Fruit fly (Drosophila melanogaster) whole organism, embryonic: ENCODE measurements around the gene Nup153.

Experiments
- ATbp ChIP-seq: fragments of 200-800 bp; sonication (Bioruptor generic); optimal IDR thresholded peaks from 2 replicates; lab custom pipeline; 2017; ENCODE audit warnings: missing biosample characterization, mild to moderate bottlenecking, missing genetic modification characterization, missing genetic modification reagents
- Atf3 ChIP-seq: fragments of 200-800 bp; sonication (Bioruptor generic); optimal IDR thresholded peaks from 3 replicates; lab custom pipeline; 2016; ENCODE audit warnings: missing biosample characterization, missing genetic modification characterization
- Awh ChIP-seq: fragments of 200-800 bp; sonication (Bioruptor generic); IDR thresholded peaks from 2 replicates; pipeline ENCODE4, ENCODE4 v1.3.6; 2022; ENCODE audit warnings: missing biosample characterization, missing genetic modification characterization
- BtbVII ChIP-seq: fragments of 200-800 bp; sonication (Bioruptor generic); optimal IDR thresholded peaks from 3 replicates; lab custom pipeline; 2017; ENCODE audit warnings: missing biosample characterization, mild to moderate bottlenecking, missing genetic modification characterization
- CG10654 ChIP-seq: fragments of 200-800 bp; sonication (Bioruptor generic); optimal IDR thresholded peaks from 2 replicates; lab custom pipeline; 2016; ENCODE audit warnings: missing biosample characterization, missing genetic modification characterization
- CG13424 ChIP-seq: fragments of 200-800 bp; sonication (Bioruptor generic); optimal IDR thresholded peaks from 2 replicates; lab custom pipeline; 2019; ENCODE audit warnings: missing biosample characterization, mild to moderate bottlenecking, missing genetic modification characterization, moderate library complexity
- CG15011 ChIP-seq: fragments of 200-800 bp; sonication (Bioruptor generic); optimal IDR thresholded peaks from 3 replicates; lab custom pipeline; 2018; ENCODE audit warnings: missing biosample characterization, mild to moderate bottlenecking, missing genetic modification characterization
- CG15073 ChIP-seq: fragments of 200-800 bp; sonication (Bioruptor generic); optimal IDR thresholded peaks from 2 replicates; lab custom pipeline; 2016; ENCODE audit warnings: missing biosample characterization, missing genetic modification characterization
- CG1792 ChIP-seq: fragments of 200-800 bp; sonication (Bioruptor generic); optimal IDR thresholded peaks from 2 replicates; lab custom pipeline; 2016; ENCODE audit warnings: missing biosample characterization, missing genetic modification characterization
- CG31441 ChIP-seq: fragments of 200-800 bp; sonication (Bioruptor generic); IDR thresholded peaks from 2 replicates; pipeline ENCODE4 v1.3.6; 2022; ENCODE audit warnings: missing biosample characterization, missing genetic modification characterization
- CG3281 ChIP-seq: fragments of 200-800 bp; sonication (Bioruptor generic); optimal IDR thresholded peaks from 3 replicates; lab custom pipeline; 2017; ENCODE audit warnings: missing biosample characterization, mild to moderate bottlenecking, missing genetic modification characterization
- CG4328 ChIP-seq: fragments of 200-800 bp; sonication (Bioruptor generic); optimal IDR thresholded peaks from 3 replicates; lab custom pipeline; 2017; ENCODE audit warnings: missing biosample characterization, missing genetic modification reagents, missing genetic modification characterization
- CG43689 ChIP-seq: fragments of 200-800 bp; sonication (Bioruptor generic); IDR thresholded peaks from 2 replicates; pipeline ENCODE4 v1.3.6; 2022; ENCODE audit warnings: missing biosample characterization, missing genetic modification characterization
- CG6654 ChIP-seq: fragments of 200-800 bp; sonication (Bioruptor generic); optimal IDR thresholded peaks from 2 replicates; lab custom pipeline; 2017; ENCODE audit warnings: missing biosample characterization, mild to moderate bottlenecking, missing genetic modification characterization
- CG7839 ChIP-seq: fragments of 200-800 bp; sonication (Bioruptor generic); optimal IDR thresholded peaks from 3 replicates; lab custom pipeline; 2018; ENCODE audit warnings: missing biosample characterization, mild to moderate bottlenecking, missing genetic modification characterization, moderate library complexity
- CG7928 ChIP-seq: fragments of 200-800 bp; sonication (Bioruptor generic); optimal IDR thresholded peaks from 2 replicates; lab custom pipeline; 2017; ENCODE audit warnings: missing biosample characterization, mild to moderate bottlenecking, missing genetic modification characterization
- CG9727 ChIP-seq: fragments of 200-800 bp; sonication (Bioruptor generic); optimal IDR thresholded peaks from 3 replicates; lab custom pipeline; 2017; ENCODE audit warnings: missing biosample characterization, mild to moderate bottlenecking, missing genetic modification characterization
- D ChIP-seq, 2 experiments: fragments of 200-800 bp in 1 of 2; fragments of >200 bp in 1 of 2; sonication (Bioruptor generic) in 1 of 2; optimal IDR thresholded peaks; 2 replicates in 1 of 2; 3 replicates in 1 of 2; lab custom pipeline; 2017; ENCODE audit warnings: mild to moderate bottlenecking in 1 of 2, missing biosample characterization in 1 of 2, missing genetic modification characterization in 1 of 2, missing genetic modification reagents in 1 of 2
- Doc2 ChIP-seq: fragments of 200-800 bp; sonication (Bioruptor generic); IDR thresholded peaks from 2 replicates; pipeline ENCODE4 v1.3.6; 2022; ENCODE audit warnings: missing biosample characterization, missing genetic modification characterization
- ERR ChIP-seq: fragments of 200-800 bp; sonication (Bioruptor generic); optimal IDR thresholded peaks from 2 replicates; lab custom pipeline; 2016; ENCODE audit warnings: missing biosample characterization, missing genetic modification characterization
- Ets65A ChIP-seq: fragments of 200-800 bp; sonication (Bioruptor generic); peaks from one replicate; lab custom pipeline; 2016; ENCODE audit warnings: missing biosample characterization, missing genetic modification characterization
- Fer3 ChIP-seq: fragments of 200-800 bp; sonication (Bioruptor generic); optimal IDR thresholded peaks from 2 replicates; lab custom pipeline; 2018; ENCODE audit warnings: missing biosample characterization, mild to moderate bottlenecking, missing genetic modification characterization, moderate library complexity
- HLH3B ChIP-seq: fragments of 200-800 bp; sonication (Bioruptor generic); IDR thresholded peaks from 2 replicates; pipeline ENCODE4 v1.3.6; 2022; ENCODE audit warnings: missing biosample characterization, missing genetic modification characterization
- Hand ChIP-seq: fragments of 200-800 bp; sonication (Bioruptor generic); optimal IDR thresholded peaks from 2 replicates; lab custom pipeline; 2017; ENCODE audit warnings: mild to moderate bottlenecking, missing biosample characterization, missing genetic modification reagents, missing genetic modification characterization
- Mrtf ChIP-seq: fragments of 200-800 bp; sonication (Bioruptor generic); IDR thresholded peaks from 3 replicates; pipeline ENCODE4 v1.3.6; 2022; ENCODE audit warnings: missing biosample characterization, missing genetic modification characterization
- NfI ChIP-seq: fragments of 200-800 bp; sonication (Bioruptor generic); optimal IDR thresholded peaks from 3 replicates; lab custom pipeline; 2018; ENCODE audit warnings: missing biosample characterization, mild to moderate bottlenecking, missing genetic modification characterization, moderate library complexity
- PHDP ChIP-seq: fragments of 200-800 bp; sonication (Bioruptor generic); optimal IDR thresholded peaks from 3 replicates; lab custom pipeline; 2018; ENCODE audit warnings: missing biosample characterization, mild to moderate bottlenecking, missing genetic modification characterization, moderate library complexity
- Xrp1 ChIP-seq: fragments of 200-800 bp; sonication (Bioruptor generic); IDR thresholded peaks from 2 replicates; pipeline ENCODE4 v1.3.6; 2022; ENCODE audit warnings: missing biosample characterization, missing genetic modification characterization
- ab ChIP-seq: fragments of 200-800 bp; sonication (Bioruptor generic); optimal IDR thresholded peaks from 2 replicates; lab custom pipeline; 2016; ENCODE audit warnings: missing biosample characterization, missing genetic modification characterization
- az2 ChIP-seq: fragments of 200-800 bp; sonication (Bioruptor generic); optimal IDR thresholded peaks from 3 replicates; lab custom pipeline; 2016; ENCODE audit warnings: missing biosample characterization, missing genetic modification characterization
- bsh ChIP-seq, 2 experiments: fragments of 200-800 bp; sonication (Bioruptor generic); optimal IDR thresholded peaks; 2 replicates each; lab custom pipeline; 2017 to 2018; ENCODE audit warnings: mild to moderate bottlenecking in 2 of 2, missing biosample characterization in 2 of 2, missing genetic modification characterization in 2 of 2, moderate library complexity in 1 of 2
- dpn ChIP-seq, 2 experiments: fragments of 200-800 bp; sonication (Bioruptor generic); optimal IDR thresholded peaks; 3 replicates each; lab custom pipeline; 2016; ENCODE audit warnings: missing biosample characterization in 2 of 2, missing genetic modification characterization in 2 of 2
- fd3F ChIP-seq: fragments of 200-800 bp; sonication (Bioruptor generic); optimal IDR thresholded peaks from 2 replicates; lab custom pipeline; 2018; ENCODE audit warnings: missing biosample characterization, mild to moderate bottlenecking, missing genetic modification characterization, moderate library complexity
- fd96Cb ChIP-seq: fragments of 200-800 bp; sonication (Bioruptor generic); optimal IDR thresholded peaks from 2 replicates; lab custom pipeline; 2018; ENCODE audit warnings: missing biosample characterization, mild to moderate bottlenecking, missing genetic modification characterization, moderate library complexity
- gce ChIP-seq: fragments of 200-800 bp; sonication (Bioruptor generic); IDR thresholded peaks from 3 replicates; pipeline ENCODE4 v1.3.6; 2022; ENCODE audit warnings: missing biosample characterization, missing genetic modification characterization
- gcm ChIP-seq: fragments of 200-800 bp; sonication (Bioruptor generic); optimal IDR thresholded peaks from 2 replicates; lab custom pipeline; 2019; ENCODE audit warnings: missing biosample characterization, mild to moderate bottlenecking, missing genetic modification characterization, moderate library complexity
- grau ChIP-seq: fragments of 200-800 bp; optimal IDR thresholded peaks from 3 replicates; lab custom pipeline; 2019; ENCODE audit warnings: missing biosample characterization, mild to moderate bottlenecking, missing genetic modification characterization, moderate library complexity
- gsb ChIP-seq: fragments of 200-800 bp; sonication (Bioruptor generic); IDR thresholded peaks from 2 replicates; pipeline ENCODE4 v1.3.6; 2022; ENCODE audit warnings: missing biosample characterization, missing genetic modification characterization
- hb ChIP-seq: fragments of 200-800 bp; sonication (Bioruptor generic); IDR thresholded peaks from 3 replicates; pipeline ENCODE4 v1.3.6; 2022; ENCODE audit warnings: missing biosample characterization, missing genetic modification characterization; ENCODE audit not compliant: partially characterized antibody
- ind ChIP-seq: fragments of 200-800 bp; sonication (Bioruptor generic); optimal IDR thresholded peaks from 3 replicates; lab custom pipeline; 2016; ENCODE audit warnings: missing biosample characterization, missing genetic modification characterization
- jing ChIP-seq: fragments of 200-800 bp; sonication (Bioruptor generic); optimal IDR thresholded peaks from 2 replicates; lab custom pipeline; 2018; ENCODE audit warnings: missing biosample characterization, mild to moderate bottlenecking, missing genetic modification characterization
- kah ChIP-seq: fragments of 200-800 bp; sonication (Bioruptor generic); optimal IDR thresholded peaks from 2 replicates; lab custom pipeline; 2018; ENCODE audit warnings: missing biosample characterization, mild to moderate bottlenecking, missing genetic modification characterization
- mld ChIP-seq: fragments of 200-800 bp; sonication (Bioruptor generic); IDR thresholded peaks from 3 replicates; pipeline ENCODE4 v1.3.6; 2022; ENCODE audit warnings: missing biosample characterization, missing genetic modification characterization; ENCODE audit not compliant: partially characterized antibody
- p53 ChIP-seq: fragments of 200-800 bp; sonication (Bioruptor generic); optimal IDR thresholded peaks from 2 replicates; lab custom pipeline; 2016; ENCODE audit warnings: missing biosample characterization, missing genetic modification characterization
- pnt ChIP-seq: fragments of 200-800 bp; sonication (Bioruptor generic); optimal IDR thresholded peaks from 3 replicates; lab custom pipeline; 2016; ENCODE audit warnings: missing biosample characterization, missing genetic modification characterization
- row ChIP-seq: fragments of 200-800 bp; sonication (Bioruptor generic); IDR thresholded peaks from 3 replicates; pipeline ENCODE4 v1.3.6; 2022; ENCODE audit warnings: missing biosample characterization, missing genetic modification characterization
- sd ChIP-seq: fragments of 200-800 bp; sonication (Bioruptor generic); optimal IDR thresholded peaks from 3 replicates; lab custom pipeline; 2018; ENCODE audit warnings: missing biosample characterization, mild to moderate bottlenecking, missing genetic modification characterization, moderate library complexity
- ssp ChIP-seq: fragments of 200-800 bp; sonication (Bioruptor generic); IDR thresholded peaks from 2 replicates; pipeline ENCODE4 v1.3.6; 2022; ENCODE audit warnings: missing biosample characterization, missing genetic modification characterization
- tap ChIP-seq: fragments of 200-800 bp; optimal IDR thresholded peaks from 3 replicates; lab custom pipeline; 2019; ENCODE audit warnings: missing biosample characterization, mild to moderate bottlenecking, missing genetic modification characterization, moderate library complexity
- wek ChIP-seq: fragments of 200-800 bp; sonication (Bioruptor generic); optimal IDR thresholded peaks from 3 replicates; lab custom pipeline; 2018; ENCODE audit warnings: missing biosample characterization, mild to moderate bottlenecking, missing genetic modification characterization, moderate library complexity
- zfh2 ChIP-seq: fragments of 200-800 bp; sonication (Bioruptor generic); optimal IDR thresholded peaks from 2 replicates; lab custom pipeline; 2016; ENCODE audit warnings: missing biosample characterization, missing genetic modification characterization

Nup153 gene

dm6 chrX:16579978-16580377 is 19.1 kb upstream of the Nup153 start (continued):
- TF ChIP-seq gcm (GFP tag; lab: Kevin White, UChicago) (peak; percentile 9), CG15011 (GFP tag; lab: Kevin White, UChicago) (peak; percentile 25), zfh2 (GFP tag; lab: Kevin White, UChicago) (no peak), pnt (no peak), dpn (GFP tag; optimal IDR thresholded peaks at IDR 0.05; lab: Kevin White, UChicago) (peak in 1 of 2 experiments; percentile 11), CG4328 (GFP tag; lab: Kevin White, UChicago) (no peak), CG7839 (tag; lab: Kevin White, UChicago) (peak; percentile 70), ind (GFP tag; lab: Kevin White, UChicago) (peak; percentile 28), Hand (peak; percentile 66), mld (GFP tag; lab: Robert Waterston, UW) (no peak), fd3F (GFP tag; lab: Kevin White, UChicago) (no peak), CG31441 (GFP tag; lab: Robert Waterston, UW) (peak; percentile 64), Fer3 (tag; lab: Kevin White, UChicago) (peak; percentile 20), sd (no peak), ssp (GFP tag; lab: Robert Waterston, UW) (0 out of 2 replicates have a peak, but pooled peaks have one; percentile 8), CG15073 (no peak), ERR (no peak), ab (GFP tag; lab: Kevin White, UChicago) (no peak), NfI (peak; percentile 36), ATbp (GFP tag; lab: Kevin White, UChicago) (peak; percentile 25), Mrtf (no peak), bsh (GFP tag; optimal IDR thresholded peaks at IDR 0.05; lab: Kevin White, UChicago) (peak in 1 of 2 experiments; percentile 8), jing (no peak), CG6654 (GFP tag; lab: Kevin White, UChicago) (no peak), kah (GFP tag; lab: Kevin White, UChicago) (no peak), Xrp1 (GFP tag; lab: Robert Waterston, UW) (peak; percentile 7; the same call in 1 of the 2 replicates), grau (tag; lab: Kevin White, UChicago) (peak; percentile 61), CG3281 (GFP tag; lab: Kevin White, UChicago) (peak; percentile 65), wek (no peak), row (peak; percentile 54; the same call in 2 of the 3 replicates), HLH3B (GFP tag; lab: Robert Waterston, UW) (no peak), Awh (no peak), CG10654 (GFP tag; lab: Kevin White, UChicago) (peak; percentile 20), tap (peak; percentile 4), CG13424 (tag; lab: Kevin White, UChicago) (peak; percentile 61), Atf3 (no peak), D (optimal IDR thresholded peaks at IDR 0.05; lab: Kevin White, UChicago) (no peak), D (GFP tag; optimal IDR thresholded peaks at IDR 0.05; lab: Kevin White, UChicago) (peak; percentile 11), hb (GFP tag; lab: Robert Waterston, UW) (no peak), CG7928 (GFP tag; lab: Kevin White, UChicago) (no peak), PHDP (tag; lab: Kevin White, UChicago) (peak; percentile 57), gce (GFP tag; lab: Robert Waterston, UW) (no peak), Doc2 (GFP tag; lab: Robert Waterston, UW) (no peak), fd96Cb (tag; lab: Kevin White, UChicago) (peak; percentile 44), BtbVII (GFP tag; lab: Kevin White, UChicago) (peak; percentile 28), CG9727 (peak; percentile 57), az2 (peak; percentile 20), CG43689 (GFP tag; lab: Robert Waterston, UW) (no peak), CG1792 (GFP tag; lab: Kevin White, UChicago) (no peak), p53 (GFP tag; lab: Kevin White, UChicago) (no peak), Ets65A (GFP tag; lab: Kevin White, UChicago) (no peak), gsb (GFP tag; lab: Robert Waterston, UW) (no peak)
